Fruit fly (Drosophila melanogaster) whole organism, embryonic: ENCODE data around the gene CG46465.

Experiments
- Atf-2 ChIP-seq: fragments of 200-800 bp; sonication (Bioruptor generic); optimal IDR thresholded peaks from 2 replicates; lab custom pipeline; 2016; ENCODE audit warnings: missing biosample characterization, missing genetic modification characterization
- Atf6 ChIP-seq: fragments of 200-800 bp; sonication (Bioruptor generic); IDR thresholded peaks from 2 replicates; pipeline ENCODE4 v1.3.6; 2022; ENCODE audit warnings: missing biosample characterization, missing genetic modification characterization
- CG12155 ChIP-seq: fragments of 200-800 bp; sonication (Bioruptor generic); optimal IDR thresholded peaks from 3 replicates; lab custom pipeline; 2016; ENCODE audit warnings: missing biosample characterization, missing genetic modification characterization
- CG12299 ChIP-seq: fragments of 200-800 bp; sonication (Bioruptor generic); optimal IDR thresholded peaks from 2 replicates; lab custom pipeline; 2018; ENCODE audit warnings: missing biosample characterization, mild to moderate bottlenecking, missing genetic modification characterization
- CG1233 ChIP-seq: fragments of 200-800 bp; sonication (Bioruptor generic); optimal IDR thresholded peaks from 4 replicates; lab custom pipeline; 2018; ENCODE audit warnings: missing biosample characterization, mild to moderate bottlenecking, missing genetic modification characterization
- CG1602 ChIP-seq: fragments of 200-800 bp; sonication (Bioruptor generic); optimal IDR thresholded peaks from 3 replicates; lab custom pipeline; 2016; ENCODE audit warnings: missing biosample characterization, missing genetic modification characterization
- CG2712 ChIP-seq: fragments of 200-800 bp; optimal IDR thresholded peaks from 3 replicates; lab custom pipeline; 2019; ENCODE audit warnings: missing biosample characterization, mild to moderate bottlenecking, missing genetic modification characterization, moderate library complexity
- CG3163 ChIP-seq: fragments of 200-800 bp; sonication (Bioruptor generic); optimal IDR thresholded peaks from 3 replicates; lab custom pipeline; 2016; ENCODE audit warnings: missing biosample characterization, missing genetic modification characterization
- CG33557 ChIP-seq: fragments of 200-800 bp; sonication (Bioruptor generic); optimal IDR thresholded peaks from 2 replicates; lab custom pipeline; 2019; ENCODE audit warnings: missing biosample characterization, mild to moderate bottlenecking, missing genetic modification characterization, moderate library complexity
- CG4820 ChIP-seq: fragments of 200-800 bp; sonication (Bioruptor generic); optimal IDR thresholded peaks from 3 replicates; lab custom pipeline; 2016; ENCODE audit warnings: missing biosample characterization, missing genetic modification characterization
- CG6683 ChIP-seq: fragments of 200-800 bp; sonication (Bioruptor generic); optimal IDR thresholded peaks from 2 replicates; lab custom pipeline; 2017; ENCODE audit warnings: missing biosample characterization, mild to moderate bottlenecking, missing genetic modification characterization, missing genetic modification reagents
- CG7963 ChIP-seq: fragments of 200-800 bp; sonication (Bioruptor generic); IDR thresholded peaks from 3 replicates; pipeline ENCODE4 v1.3.6; 2022; ENCODE audit warnings: missing biosample characterization, missing genetic modification characterization; ENCODE audit not compliant: partially characterized antibody
- CG7987 ChIP-seq: fragments of 200-800 bp; sonication (Bioruptor generic); optimal IDR thresholded peaks from 2 replicates; lab custom pipeline; 2018; ENCODE audit warnings: missing biosample characterization, mild to moderate bottlenecking, missing genetic modification characterization, moderate library complexity
- CG8765 ChIP-seq: fragments of 200-800 bp; sonication (Bioruptor generic); IDR thresholded peaks from 2 replicates; pipeline ENCODE4 v1.3.6; 2022; ENCODE audit warnings: missing biosample characterization, missing genetic modification characterization
- CG8924 ChIP-seq: fragments of 200-800 bp; optimal IDR thresholded peaks from 3 replicates; lab custom pipeline; 2019; ENCODE audit warnings: missing biosample characterization, mild to moderate bottlenecking, missing genetic modification characterization, moderate library complexity
- CG8944 ChIP-seq: fragments of 200-800 bp; sonication (Bioruptor generic); optimal IDR thresholded peaks from 3 replicates; lab custom pipeline; 2016; ENCODE audit warnings: missing biosample characterization, missing genetic modification characterization
- CG9727 ChIP-seq: fragments of 200-800 bp; sonication (Bioruptor generic); optimal IDR thresholded peaks from 3 replicates; lab custom pipeline; 2017; ENCODE audit warnings: missing biosample characterization, mild to moderate bottlenecking, missing genetic modification characterization
- CTCF ChIP-seq: fragments of 200-800 bp; sonication (Bioruptor generic); optimal IDR thresholded peaks from 2 replicates; lab custom pipeline; 2017; ENCODE audit warnings: missing biosample characterization, mild to moderate bottlenecking, missing genetic modification characterization, moderate library complexity
- CkIIα-i1 ChIP-seq: fragments of 200-800 bp; sonication (Bioruptor generic); IDR thresholded peaks from 2 replicates; pipeline ENCODE4 v1.3.6; 2022; ENCODE audit warnings: missing biosample characterization, missing genetic modification characterization
- Doc2 ChIP-seq: fragments of 200-800 bp; sonication (Bioruptor generic); IDR thresholded peaks from 2 replicates; pipeline ENCODE4 v1.3.6; 2022; ENCODE audit warnings: missing biosample characterization, missing genetic modification characterization
- HHEX ChIP-seq: fragments of 200-800 bp; sonication (Bioruptor generic); optimal IDR thresholded peaks from 3 replicates; lab custom pipeline; 2017; ENCODE audit warnings: missing biosample characterization, mild to moderate bottlenecking, missing genetic modification characterization, missing genetic modification reagents
- Hmr ChIP-seq: fragments of 200-800 bp; sonication (Bioruptor generic); optimal IDR thresholded peaks from 3 replicates; lab custom pipeline; 2017; ENCODE audit warnings: mild to moderate bottlenecking, missing biosample characterization, missing genetic modification reagents, missing genetic modification characterization
- Hmx ChIP-seq: fragments of 200-800 bp; sonication (Bioruptor generic); optimal IDR thresholded peaks from 2 replicates; lab custom pipeline; 2016; ENCODE audit warnings: missing biosample characterization, missing genetic modification characterization
- NC2α ChIP-seq: fragments of 200-800 bp; sonication (Bioruptor generic); optimal IDR thresholded peaks from 2 replicates; lab custom pipeline; 2016; ENCODE audit warnings: missing biosample characterization, missing genetic modification characterization
- NC2β ChIP-seq: fragments of 200-800 bp; sonication (Bioruptor generic); optimal IDR thresholded peaks from 2 replicates; lab custom pipeline; 2016; ENCODE audit warnings: missing biosample characterization, missing genetic modification characterization
- Nf-YC ChIP-seq: fragments of 200-800 bp; optimal IDR thresholded peaks from 3 replicates; lab custom pipeline; 2019; ENCODE audit warnings: missing biosample characterization, mild to moderate bottlenecking, missing genetic modification characterization, moderate library complexity
- Poxn ChIP-seq: fragments of 200-800 bp; sonication (Bioruptor generic); IDR thresholded peaks from 2 replicates; pipeline ENCODE4 v1.3.6; 2022; ENCODE audit warnings: missing biosample characterization, missing genetic modification characterization
- Ptx1 ChIP-seq: fragments of 200-800 bp; sonication (Bioruptor generic); IDR thresholded peaks from 2 replicates; pipeline ENCODE4 v1.3.6; 2022; ENCODE audit warnings: missing biosample characterization, missing genetic modification characterization
- Scr ChIP-seq: fragments of 200-800 bp; sonication (Bioruptor generic); IDR thresholded peaks from 2 replicates; pipeline ENCODE4 v1.3.6; 2022; ENCODE audit warnings: missing biosample characterization, missing genetic modification characterization; ENCODE audit not compliant: partially characterized antibody
- Ssrp ChIP-seq: fragments of 200-800 bp; sonication (Bioruptor generic); optimal IDR thresholded peaks from 2 replicates; lab custom pipeline; 2018; ENCODE audit warnings: missing biosample characterization, mild to moderate bottlenecking, missing genetic modification characterization, moderate library complexity
- amos ChIP-seq: fragments of 200-800 bp; sonication (Bioruptor generic); IDR thresholded peaks from 2 replicates; pipeline ENCODE4 v1.3.6; 2022; ENCODE audit warnings: missing biosample characterization, missing genetic modification characterization; ENCODE audit not compliant: partially characterized antibody
- aop ChIP-seq: fragments of 200-800 bp; sonication (Bioruptor generic); IDR thresholded peaks from 2 replicates; pipeline ENCODE4 v1.3.6; 2022; ENCODE audit warnings: missing biosample characterization, missing genetic modification characterization
- ap ChIP-seq: fragments of 200-800 bp; sonication (Bioruptor generic); IDR thresholded peaks from 2 replicates; pipeline ENCODE4 v1.3.6; 2022; ENCODE audit warnings: missing biosample characterization, missing genetic modification characterization
- chinmo ChIP-seq: fragments of 200-800 bp; sonication (Bioruptor generic); IDR thresholded peaks from 4 replicates; pipeline ENCODE4 v1.3.6; 2022; ENCODE audit warnings: missing biosample characterization, missing genetic modification characterization; ENCODE audit not compliant: partially characterized antibody
- crp ChIP-seq, 2 experiments: fragments of 200-800 bp; sonication (Bioruptor generic); optimal IDR thresholded peaks; 2 replicates in 1 of 2; 3 replicates in 1 of 2; lab custom pipeline; 2017; ENCODE audit warnings: missing biosample characterization in 2 of 2, missing genetic modification characterization in 2 of 2, mild to moderate bottlenecking in 1 of 2, moderate library complexity in 1 of 2
- ems ChIP-seq: fragments of 200-800 bp; sonication (Bioruptor generic); optimal IDR thresholded peaks from 3 replicates; lab custom pipeline; 2016; ENCODE audit warnings: missing biosample characterization, missing genetic modification characterization
- eve ChIP-seq, 2 experiments: fragments of >200 bp; optimal IDR thresholded peaks; 2 replicates each; lab custom pipeline; 2017; ENCODE audit warnings: missing biosample characterization in 2 of 2, missing genetic modification characterization in 2 of 2
- gce ChIP-seq: fragments of 200-800 bp; sonication (Bioruptor generic); IDR thresholded peaks from 3 replicates; pipeline ENCODE4 v1.3.6; 2022; ENCODE audit warnings: missing biosample characterization, missing genetic modification characterization
- gcm2 ChIP-seq: fragments of 200-800 bp; sonication (Bioruptor generic); optimal IDR thresholded peaks from 2 replicates; lab custom pipeline; 2016; ENCODE audit warnings: missing biosample characterization, missing genetic modification characterization
- gfzf ChIP-seq: fragments of 200-800 bp; sonication (Bioruptor generic); optimal IDR thresholded peaks from 2 replicates; lab custom pipeline; 2016; ENCODE audit warnings: missing biosample characterization, mild to moderate bottlenecking, missing genetic modification characterization, moderate library complexity
- grau ChIP-seq: fragments of 200-800 bp; optimal IDR thresholded peaks from 3 replicates; lab custom pipeline; 2019; ENCODE audit warnings: missing biosample characterization, mild to moderate bottlenecking, missing genetic modification characterization, moderate library complexity
- hkb ChIP-seq, 2 experiments: fragments of 200-800 bp in 1 of 2; fragments of >200 bp in 1 of 2; sonication (Bioruptor generic) in 1 of 2; IDR thresholded peaks in 1 of 2; optimal IDR thresholded peaks in 1 of 2; 2 replicates each; pipeline versions ENCODE4 v1.3.6 to Lab custom; 2017 to 2022; ENCODE audit warnings: missing biosample characterization in 1 of 2, missing genetic modification characterization in 1 of 2
- lilli ChIP-seq: fragments of 200-800 bp; sonication (Bioruptor generic); optimal IDR thresholded peaks from 3 replicates; lab custom pipeline; 2016; ENCODE audit warnings: missing biosample characterization, missing genetic modification characterization
- nerfin-1 ChIP-seq: fragments of 200-800 bp; sonication (Bioruptor generic); optimal IDR thresholded peaks from 3 replicates; lab custom pipeline; 2019; ENCODE audit warnings: missing biosample characterization, mild to moderate bottlenecking, missing genetic modification characterization, moderate library complexity
- schlank ChIP-seq: fragments of 200-800 bp; sonication (Bioruptor generic); optimal IDR thresholded peaks from 2 replicates; lab custom pipeline; 2018; ENCODE audit warnings: missing biosample characterization, mild to moderate bottlenecking, missing genetic modification characterization
- sd ChIP-seq: fragments of 200-800 bp; sonication (Bioruptor generic); optimal IDR thresholded peaks from 3 replicates; lab custom pipeline; 2018; ENCODE audit warnings: missing biosample characterization, mild to moderate bottlenecking, missing genetic modification characterization, moderate library complexity
- sna ChIP-seq: fragments of 200-800 bp; sonication (Bioruptor generic); IDR thresholded peaks from 2 replicates; pipeline ENCODE4 v1.3.6; 2022; ENCODE audit warnings: missing biosample characterization, missing genetic modification characterization; ENCODE audit not compliant: partially characterized antibody
- ssp ChIP-seq: fragments of 200-800 bp; sonication (Bioruptor generic); IDR thresholded peaks from 2 replicates; pipeline ENCODE4 v1.3.6; 2022; ENCODE audit warnings: missing biosample characterization, missing genetic modification characterization
- tup ChIP-seq: fragments of 200-800 bp; sonication (Bioruptor generic); optimal IDR thresholded peaks from 2 replicates; lab custom pipeline; 2016; ENCODE audit warnings: missing biosample characterization, mild to moderate bottlenecking, missing genetic modification characterization, moderate library complexity
- usp ChIP-seq: fragments of >200 bp; optimal IDR thresholded peaks from 2 replicates; lab custom pipeline; 2017; ENCODE audit warnings: missing biosample characterization, missing genetic modification characterization
- zfh2 ChIP-seq: fragments of 200-800 bp; sonication (Bioruptor generic); optimal IDR thresholded peaks from 2 replicates; lab custom pipeline; 2016; ENCODE audit warnings: missing biosample characterization, missing genetic modification characterization

CG46465 gene

dm6 chr2L:18948724-18949108 is 43.6 kb upstream of the CG46465 start, which contains the start of gene CG10428 (continued):
- no peak for TF ChIP-seq Doc2 (GFP tag; lab: Robert Waterston, UW)
- no peak for TF ChIP-seq CG4820 (GFP tag; lab: Kevin White, UChicago)
- TF ChIP-seq CG8765 = no peak
- TF ChIP-seq CG7963 (GFP tag; lab: Robert Waterston, UW) = peak; percentile 27; the same call in 1 of the 3 replicates
- no peak for TF ChIP-seq CG1602
- TF ChIP-seq CG12299 (tag; lab: Kevin White, UChicago) = no peak
- TF ChIP-seq Atf6 = no peak
- no peak for TF ChIP-seq Atf-2 (GFP tag; lab: Kevin White, UChicago)
- TF ChIP-seq NC2α = no peak
- TF ChIP-seq Hmr (GFP tag; lab: Kevin White, UChicago) = no peak
- no peak for TF ChIP-seq CG7987 (GFP tag; lab: Kevin White, UChicago)
- no peak for TF ChIP-seq eve (GFP tag; optimal IDR thresholded peaks at IDR 0.05; lab: Kevin White, UChicago)
- TF ChIP-seq CG9727 = no peak
- TF ChIP-seq Hmx (GFP tag; lab: Kevin White, UChicago) = no peak
- no peak for TF ChIP-seq CG1233 (GFP tag; lab: Kevin White, UChicago)
- TF ChIP-seq gce (GFP tag; lab: Robert Waterston, UW) = no peak
- TF ChIP-seq Scr = peak; percentile 50
- no peak for TF ChIP-seq ssp (GFP tag; lab: Robert Waterston, UW)
- no peak for TF ChIP-seq CG3163 (GFP tag; lab: Kevin White, UChicago)
- no peak for TF ChIP-seq NC2β (GFP tag; lab: Kevin White, UChicago)
- TF ChIP-seq schlank (tag; lab: Kevin White, UChicago) = no peak
- TF ChIP-seq zfh2 (GFP tag; lab: Kevin White, UChicago) = no peak
- TF ChIP-seq sna (GFP tag; lab: Robert Waterston, UW) = 0 out of 2 replicates have a peak, but pooled peaks have one; percentile 35
- no peak for TF ChIP-seq CG8944 (GFP tag; lab: Kevin White, UChicago)
- TF ChIP-seq nerfin-1 (tag; lab: Kevin White, UChicago) = no peak
- peak; percentile 38; the same call in 1 of the 2 replicates for TF ChIP-seq amos
- no peak for TF ChIP-seq lilli (GFP tag; lab: Kevin White, UChicago)
- no peak for TF ChIP-seq tup (GFP tag; lab: Kevin White, UChicago)
- no peak for TF ChIP-seq Poxn (GFP tag; lab: Robert Waterston, UW)
- TF ChIP-seq grau = no peak
- TF ChIP-seq CTCF (GFP tag; lab: Kevin White, UChicago) = no peak
- no peak for TF ChIP-seq CG33557 (GFP tag; lab: Kevin White, UChicago)
- no peak for TF ChIP-seq aop (GFP tag; lab: Robert Waterston, UW)
- TF ChIP-seq CkIIα-i1 (GFP tag; lab: Robert Waterston, UW) = no peak
- TF ChIP-seq CG6683 (GFP tag; lab: Kevin White, UChicago) = no peak
- TF ChIP-seq sd (tag; lab: Kevin White, UChicago) = no peak
- TF ChIP-seq gfzf (GFP tag; lab: Kevin White, UChicago) = peak; percentile 16
- no peak for TF ChIP-seq CG2712 (tag; lab: Kevin White, UChicago)
- no peak for TF ChIP-seq Nf-YC (tag; lab: Kevin White, UChicago)
- TF ChIP-seq CG8924 (tag; lab: Kevin White, UChicago) = no peak
- TF ChIP-seq CG12155 (GFP tag; lab: Kevin White, UChicago) = peak; percentile 69
- no peak for TF ChIP-seq ap (GFP tag; lab: Robert Waterston, UW)
- TF ChIP-seq crp (GFP tag; optimal IDR thresholded peaks at IDR 0.05; lab: Kevin White, UChicago) = peak in 1 of 2 experiments; percentile 84
- TF ChIP-seq chinmo (GFP tag; lab: Robert Waterston, UW) = 0 out of 4 replicates have a peak, but pooled peaks have one; percentile 11
- no peak for TF ChIP-seq ems (GFP tag; lab: Kevin White, UChicago)
- no peak for TF ChIP-seq hkb (optimal IDR thresholded peaks at IDR 0.05; lab: Kevin White, UChicago)
- no peak for TF ChIP-seq hkb (GFP tag; IDR thresholded peaks at IDR 0.05; lab: Robert Waterston, UW)
- TF ChIP-seq usp (GFP tag; lab: Kevin White, UChicago) = no peak
- no peak for TF ChIP-seq HHEX (GFP tag; lab: Kevin White, UChicago)
- TF ChIP-seq gcm2 (GFP tag; lab: Kevin White, UChicago) = no peak
- TF ChIP-seq Ssrp (tag; lab: Kevin White, UChicago) = no peak
- TF ChIP-seq Ptx1 (GFP tag; lab: Robert Waterston, UW) = no peak
